Fruit fly (Drosophila melanogaster): ENCODE measurements around the gene CG13073.

dm6 chr3L:16183493-16183892 lies 33.6 kb downstream of the CG13073 start:
- no peak for TF ChIP-seq pad (GFP tag; optimal IDR thresholded peaks at IDR 0.05)
- TF ChIP-seq Crg-1 (GFP tag; optimal IDR thresholded peaks at IDR 0.05), result no peak

Data from whole organism, adult.